Fruit fly (Drosophila melanogaster): ENCODE data around the gene Cpr67Fa1.

Gene Cpr67Fa1

DNA sequence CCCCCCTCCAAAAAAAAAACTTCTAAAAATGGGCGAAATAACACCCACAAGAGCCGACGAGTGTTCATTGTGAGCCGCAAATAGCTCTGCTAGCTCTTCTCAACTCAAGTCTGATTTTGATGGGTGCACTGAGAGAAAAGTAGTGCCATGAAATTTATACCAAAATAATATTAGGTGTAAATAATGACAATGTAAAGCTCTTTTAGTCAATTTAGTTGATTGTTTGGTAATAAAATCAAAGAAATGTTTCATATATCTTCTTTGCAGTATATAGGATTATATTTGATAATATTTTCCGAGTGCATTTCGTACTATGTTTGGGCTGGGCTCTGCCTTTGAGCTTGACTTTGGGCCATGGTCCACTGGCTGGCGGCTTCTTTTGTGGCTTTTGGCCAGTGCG is 15.0 kb downstream of the Cpr67Fa1 start:
- peak; percentile 24 for TF ChIP-seq CG6808 (GFP tag; optimal IDR thresholded peaks at IDR 0.05)
- TF ChIP-seq CG6854 (GFP tag; optimal IDR thresholded peaks at IDR 0.05) = no peak
- TF ChIP-seq CG11294 (GFP tag; IDR thresholded peaks at IDR 0.05) = no peak
- TF ChIP-seq OdsH (GFP tag; optimal IDR thresholded peaks at IDR 0.05) = peak; percentile 16
- TF ChIP-seq CG34406 (GFP tag; optimal IDR thresholded peaks at IDR 0.05) = no peak
- peak; percentile 9 for TF ChIP-seq esn (GFP tag; optimal IDR thresholded peaks at IDR 0.05)
- no peak for TF ChIP-seq eg (GFP tag; IDR thresholded peaks at IDR 0.05)
- TF ChIP-seq net (GFP tag; optimal IDR thresholded peaks at IDR 0.05) = no peak
- TF ChIP-seq CG1621 (tag; optimal IDR thresholded peaks at IDR 0.05) = no peak
- TF ChIP-seq fd85E (GFP tag; optimal IDR thresholded peaks at IDR 0.05) = no peak
- TF ChIP-seq CG6163 (GFP tag; IDR thresholded peaks at IDR 0.05) = peak; percentile 70; the same call in 2 of the 3 replicates
- TF ChIP-seq CG31627 (GFP tag; optimal IDR thresholded peaks at IDR 0.05) = no peak
- peak; percentile 36 for TF ChIP-seq CG32006 (GFP tag; optimal IDR thresholded peaks at IDR 0.05)
- no peak for TF ChIP-seq Hr38 (GFP tag; optimal IDR thresholded peaks at IDR 0.05)
- TF ChIP-seq CG16779 (tag; optimal IDR thresholded peaks at IDR 0.05) = no peak
- TF ChIP-seq Blimp-1 (GFP tag; optimal IDR thresholded peaks at IDR 0.05) = no peak
- no peak for TF ChIP-seq topi (GFP tag; optimal IDR thresholded peaks at IDR 0.05)
- no peak for TF ChIP-seq Hr4 (GFP tag; optimal IDR thresholded peaks at IDR 0.05)
- no peak for TF ChIP-seq CG15336 (GFP tag; IDR thresholded peaks at IDR 0.05)
- TF ChIP-seq fkh (GFP tag; optimal IDR thresholded peaks at IDR 0.05) = no peak
- TF ChIP-seq Eip75B (GFP tag; optimal IDR thresholded peaks at IDR 0.05) = peak; percentile 11
- TF ChIP-seq Ets96B (tag; optimal IDR thresholded peaks at IDR 0.05) = peak; percentile 40
- TF ChIP-seq Ets21C (GFP tag; optimal IDR thresholded peaks at IDR 0.05) = no peak
- TF ChIP-seq CG8632 (GFP tag; optimal IDR thresholded peaks at IDR 0.05) = no peak
- no peak for TF ChIP-seq salr (GFP tag; optimal IDR thresholded peaks at IDR 0.05)
- TF ChIP-seq dac (GFP tag; optimal IDR thresholded peaks at IDR 0.05) = no peak
- TF ChIP-seq Smox (GFP tag; optimal IDR thresholded peaks at IDR 0.05) = no peak
- TF ChIP-seq Met (GFP tag; optimal IDR thresholded peaks at IDR 0.05) = no peak
- no peak for TF ChIP-seq cyc (GFP tag; optimal IDR thresholded peaks at IDR 0.05)
- TF ChIP-seq CG8319 (GFP tag; optimal IDR thresholded peaks at IDR 0.05) = no peak
- peak; percentile 40 for TF ChIP-seq CG3032 (tag; optimal IDR thresholded peaks at IDR 0.05)
- TF ChIP-seq Lpt (GFP tag; optimal IDR thresholded peaks at IDR 0.05) = peak; percentile 12
- no peak for TF ChIP-seq ss (GFP tag; optimal IDR thresholded peaks at IDR 0.05)
- TF ChIP-seq CG10669 (GFP tag; optimal IDR thresholded peaks at IDR 0.05) = peak; percentile 41
- TF ChIP-seq CG11762 (GFP tag; optimal IDR thresholded peaks at IDR 0.05; ENCODE audit: insufficient read depth) = no peak
- no peak for TF ChIP-seq Gug (GFP tag; IDR thresholded peaks at IDR 0.05)
- TF ChIP-seq CG11902 (GFP tag; optimal IDR thresholded peaks at IDR 0.05) = no peak
- TF ChIP-seq vri (GFP tag; optimal IDR thresholded peaks at IDR 0.05) = no peak
- TF ChIP-seq Eip93F (GFP tag; optimal IDR thresholded peaks at IDR 0.05) = no peak
- TF ChIP-seq acj6 (GFP tag; optimal IDR thresholded peaks at IDR 0.05) = peak; percentile 2
- TF ChIP-seq CG4318 (GFP tag; optimal IDR thresholded peaks at IDR 0.05) = no peak
- no peak for TF ChIP-seq dsx (GFP tag; optimal IDR thresholded peaks at IDR 0.05; ENCODE audit: poor library complexity, severe bottlenecking)
- TF ChIP-seq achi (GFP tag; optimal IDR thresholded peaks at IDR 0.05) = no peak
- TF ChIP-seq fd59A (GFP tag; optimal IDR thresholded peaks at IDR 0.05) = no peak
- TF ChIP-seq CG9139 (GFP tag; optimal IDR thresholded peaks at IDR 0.05) = no peak
- TF ChIP-seq Hr39 (GFP tag; optimal IDR thresholded peaks at IDR 0.05) = no peak
- no peak for TF ChIP-seq CG6276 (GFP tag; optimal IDR thresholded peaks at IDR 0.05)
- peak; percentile 57 for TF ChIP-seq Eip78C (GFP tag)
- TF ChIP-seq CG3919 (GFP tag; optimal IDR thresholded peaks at IDR 0.05) = peak; percentile 49
- peak; percentile 26 for TF ChIP-seq spab (GFP tag; optimal IDR thresholded peaks at IDR 0.05)
- peak; percentile 46 for TF ChIP-seq CG10631 (GFP tag; optimal IDR thresholded peaks at IDR 0.05)

Measured in whole organism, prepupa.